Fruit fly (Drosophila melanogaster) whole organism, embryonic: ENCODE data around the gene CG14787.

Source experiments
- Aef1 ChIP-seq: fragments of 200-800 bp; sonication (Bioruptor generic); IDR thresholded peaks from 3 replicates; pipeline ENCODE4 v1.3.6; 2022; ENCODE audit warnings: missing biosample characterization, missing genetic modification characterization
- CG12071 ChIP-seq: fragments of 200-800 bp; sonication (Bioruptor generic); optimal IDR thresholded peaks from 3 replicates; lab custom pipeline; 2018; ENCODE audit warnings: missing biosample characterization, mild to moderate bottlenecking, missing genetic modification characterization
- CG12391 ChIP-seq: fragments of 200-800 bp; sonication (Bioruptor generic); optimal IDR thresholded peaks from 3 replicates; lab custom pipeline; 2018; ENCODE audit warnings: missing biosample characterization, mild to moderate bottlenecking, missing genetic modification characterization, moderate library complexity
- CG13287 ChIP-seq: fragments of 200-800 bp; sonication (Bioruptor generic); IDR thresholded peaks from 2 replicates; pipeline ENCODE4 v1.3.6; 2022; ENCODE audit warnings: missing biosample characterization, missing genetic modification characterization; ENCODE audit not compliant: partially characterized antibody
- CG14014 ChIP-seq: fragments of 200-800 bp; sonication (Bioruptor generic); IDR thresholded peaks from 2 replicates; pipeline ENCODE4 v1.3.6; 2022; ENCODE audit warnings: missing biosample characterization, missing genetic modification characterization
- CG14441 ChIP-seq: fragments of 200-800 bp; sonication (Bioruptor generic); IDR thresholded peaks from 2 replicates; pipeline ENCODE4 v1.3.6; 2022; ENCODE audit warnings: missing biosample characterization, missing genetic modification characterization
- CG15073 ChIP-seq: fragments of 200-800 bp; sonication (Bioruptor generic); optimal IDR thresholded peaks from 2 replicates; lab custom pipeline; 2016; ENCODE audit warnings: missing biosample characterization, missing genetic modification characterization
- CG1529 ChIP-seq: fragments of 200-800 bp; sonication (Bioruptor generic); optimal IDR thresholded peaks from 3 replicates; lab custom pipeline; 2018; ENCODE audit warnings: missing biosample characterization, missing genetic modification characterization
- CG15514 ChIP-seq: fragments of 200-800 bp; sonication (Bioruptor generic); optimal IDR thresholded peaks from 3 replicates; lab custom pipeline; 2017; ENCODE audit warnings: missing biosample characterization, missing genetic modification characterization, mild to moderate bottlenecking, moderate library complexity, missing genetic modification reagents
- CG15696 ChIP-seq: fragments of 200-800 bp; sonication (Bioruptor generic); optimal IDR thresholded peaks from 2 replicates; lab custom pipeline; 2019; ENCODE audit warnings: missing biosample characterization, mild to moderate bottlenecking, missing genetic modification characterization, moderate library complexity
- CG17802 ChIP-seq: fragments of 200-800 bp; sonication (Bioruptor generic); optimal IDR thresholded peaks from 2 replicates; lab custom pipeline; 2018; ENCODE audit warnings: missing biosample characterization, mild to moderate bottlenecking, missing genetic modification characterization, moderate library complexity
- CG1792 ChIP-seq: fragments of 200-800 bp; sonication (Bioruptor generic); optimal IDR thresholded peaks from 2 replicates; lab custom pipeline; 2016; ENCODE audit warnings: missing biosample characterization, missing genetic modification characterization
- CG18262 ChIP-seq: fragments of 200-800 bp; optimal IDR thresholded peaks from 3 replicates; lab custom pipeline; 2019; ENCODE audit warnings: missing biosample characterization, mild to moderate bottlenecking, missing genetic modification characterization, moderate library complexity
- CG2712 ChIP-seq: fragments of 200-800 bp; optimal IDR thresholded peaks from 3 replicates; lab custom pipeline; 2019; ENCODE audit warnings: missing biosample characterization, mild to moderate bottlenecking, missing genetic modification characterization, moderate library complexity
- CG3163 ChIP-seq: fragments of 200-800 bp; sonication (Bioruptor generic); optimal IDR thresholded peaks from 3 replicates; lab custom pipeline; 2016; ENCODE audit warnings: missing biosample characterization, missing genetic modification characterization
- CG32772 ChIP-seq: fragments of 200-800 bp; sonication (Bioruptor generic); IDR thresholded peaks from 2 replicates; pipeline ENCODE4 v1.3.6; 2022; ENCODE audit warnings: missing biosample characterization, missing genetic modification characterization
- CG33213 ChIP-seq: fragments of 200-800 bp; sonication (Bioruptor generic); optimal IDR thresholded peaks from 3 replicates; lab custom pipeline; 2016; ENCODE audit warnings: missing biosample characterization, missing genetic modification characterization
- CG34376 ChIP-seq: fragments of 200-800 bp; sonication (Bioruptor generic); optimal IDR thresholded peaks from 2 replicates; lab custom pipeline; 2018; ENCODE audit warnings: missing biosample characterization, mild to moderate bottlenecking, missing genetic modification characterization
- CG3838 ChIP-seq: fragments of 200-800 bp; sonication (Bioruptor generic); optimal IDR thresholded peaks from 3 replicates; lab custom pipeline; 2016; ENCODE audit warnings: missing biosample characterization, missing genetic modification characterization
- CG5953 ChIP-seq: fragments of 200-800 bp; sonication (Bioruptor generic); IDR thresholded peaks from 2 replicates; pipeline ENCODE4 v1.3.6; 2022; ENCODE audit warnings: missing biosample characterization, missing genetic modification characterization
- CG6254 ChIP-seq: fragments of 200-800 bp; sonication (Bioruptor generic); optimal IDR thresholded peaks from 3 replicates; lab custom pipeline; 2017; ENCODE audit warnings: mild to moderate bottlenecking, missing biosample characterization, missing genetic modification reagents, missing genetic modification characterization
- CG6791 ChIP-seq: fragments of 200-800 bp; sonication (Bioruptor generic); IDR thresholded peaks from 3 replicates; pipeline ENCODE4 v1.3.6; 2022; ENCODE audit warnings: missing biosample characterization, missing genetic modification characterization; ENCODE audit not compliant: partially characterized antibody
- CG6813 ChIP-seq: fragments of 200-800 bp; sonication (Bioruptor generic); optimal IDR thresholded peaks from 2 replicates; lab custom pipeline; 2017; ENCODE audit warnings: missing biosample characterization, missing genetic modification characterization, mild to moderate bottlenecking, moderate library complexity, missing genetic modification reagents
- CG7745 ChIP-seq: fragments of 200-800 bp; sonication (Bioruptor generic); optimal IDR thresholded peaks from 2 replicates; lab custom pipeline; 2018; ENCODE audit warnings: missing biosample characterization, mild to moderate bottlenecking, missing genetic modification characterization, moderate library complexity
- CG8089 ChIP-seq: fragments of 200-800 bp; sonication (Bioruptor generic); optimal IDR thresholded peaks from 3 replicates; lab custom pipeline; 2016; ENCODE audit warnings: missing biosample characterization, missing genetic modification characterization
- CG8765 ChIP-seq: fragments of 200-800 bp; sonication (Bioruptor generic); IDR thresholded peaks from 2 replicates; pipeline ENCODE4 v1.3.6; 2022; ENCODE audit warnings: missing biosample characterization, missing genetic modification characterization
- CG9876 ChIP-seq: fragments of 200-800 bp; sonication (Bioruptor generic); optimal IDR thresholded peaks from 2 replicates; lab custom pipeline; 2016; ENCODE audit warnings: missing biosample characterization, missing genetic modification characterization
- Chrac-16 ChIP-seq: fragments of 200-800 bp; sonication (Bioruptor generic); optimal IDR thresholded peaks from 3 replicates; lab custom pipeline; 2016; ENCODE audit warnings: missing biosample characterization, missing genetic modification characterization
- Dp ChIP-seq: fragments of 200-800 bp; sonication (Bioruptor generic); optimal IDR thresholded peaks from 2 replicates; lab custom pipeline; 2018; ENCODE audit warnings: missing biosample characterization, mild to moderate bottlenecking, missing genetic modification characterization, moderate library complexity
- H15 ChIP-seq: fragments of 200-800 bp; sonication (Bioruptor generic); IDR thresholded peaks from 3 replicates; pipeline ENCODE4 v1.3.6; 2022; ENCODE audit warnings: missing biosample characterization, missing genetic modification characterization
- Hand ChIP-seq: fragments of 200-800 bp; sonication (Bioruptor generic); optimal IDR thresholded peaks from 2 replicates; lab custom pipeline; 2017; ENCODE audit warnings: mild to moderate bottlenecking, missing biosample characterization, missing genetic modification reagents, missing genetic modification characterization
- MBD-R2 ChIP-seq: fragments of 200-800 bp; sonication (Bioruptor generic); IDR thresholded peaks from 2 replicates; pipeline ENCODE4 v1.3.6; 2022; ENCODE audit warnings: missing biosample characterization, missing genetic modification characterization
- Neu2 ChIP-seq: fragments of 200-800 bp; sonication (Bioruptor generic); optimal IDR thresholded peaks from 3 replicates; lab custom pipeline; 2016; ENCODE audit warnings: missing biosample characterization, missing genetic modification characterization, borderline replicate concordance
- Nf-YC ChIP-seq: fragments of 200-800 bp; optimal IDR thresholded peaks from 3 replicates; lab custom pipeline; 2019; ENCODE audit warnings: missing biosample characterization, mild to moderate bottlenecking, missing genetic modification characterization, moderate library complexity
- Pdp1 ChIP-seq, 2 experiments: fragments of 200-800 bp; sonication (Bioruptor generic); optimal IDR thresholded peaks; 3 replicates each; lab custom pipeline; 2016; ENCODE audit warnings: missing biosample characterization in 2 of 2, missing genetic modification characterization in 2 of 2, mild to moderate bottlenecking in 1 of 2, moderate library complexity in 1 of 2
- Ravus ChIP-seq: fragments of 200-800 bp; sonication (Bioruptor generic); IDR thresholded peaks from 2 replicates; pipeline ENCODE4 v1.3.6; 2022; ENCODE audit warnings: missing biosample characterization, missing genetic modification characterization
- Ssrp ChIP-seq: fragments of 200-800 bp; sonication (Bioruptor generic); optimal IDR thresholded peaks from 2 replicates; lab custom pipeline; 2018; ENCODE audit warnings: missing biosample characterization, mild to moderate bottlenecking, missing genetic modification characterization, moderate library complexity
- Usf ChIP-seq: fragments of 200-800 bp; sonication (Bioruptor generic); optimal IDR thresholded peaks from 2 replicates; lab custom pipeline; 2017; ENCODE audit warnings: missing genotype, missing biosample characterization, missing genetic modification characterization
- YL-1 ChIP-seq: fragments of 200-800 bp; sonication (Bioruptor generic); optimal IDR thresholded peaks from 3 replicates; lab custom pipeline; 2017; ENCODE audit warnings: missing biosample characterization, mild to moderate bottlenecking, missing genetic modification characterization
- ab ChIP-seq: fragments of 200-800 bp; sonication (Bioruptor generic); optimal IDR thresholded peaks from 2 replicates; lab custom pipeline; 2016; ENCODE audit warnings: missing biosample characterization, missing genetic modification characterization
- cad ChIP-seq: fragments of >200 bp; optimal IDR thresholded peaks from 2 replicates; lab custom pipeline; 2017; ENCODE audit warnings: missing biosample characterization, missing genetic modification characterization
- dm ChIP-seq: fragments of 200-800 bp; sonication (Bioruptor generic); optimal IDR thresholded peaks from 3 replicates; lab custom pipeline; 2016; ENCODE audit warnings: missing biosample characterization, missing genetic modification characterization
- h ChIP-seq: fragments of >200 bp; optimal IDR thresholded peaks from 2 replicates; lab custom pipeline; 2017
- kah ChIP-seq: fragments of 200-800 bp; sonication (Bioruptor generic); optimal IDR thresholded peaks from 2 replicates; lab custom pipeline; 2018; ENCODE audit warnings: missing biosample characterization, mild to moderate bottlenecking, missing genetic modification characterization
- nerfin-1 ChIP-seq: fragments of 200-800 bp; sonication (Bioruptor generic); optimal IDR thresholded peaks from 3 replicates; lab custom pipeline; 2019; ENCODE audit warnings: missing biosample characterization, mild to moderate bottlenecking, missing genetic modification characterization, moderate library complexity
- odd ChIP-seq: fragments of 200-800 bp; sonication (Bioruptor generic); optimal IDR thresholded peaks from 2 replicates; lab custom pipeline; 2017; ENCODE audit warnings: missing biosample characterization, mild to moderate bottlenecking, missing genetic modification characterization
- run ChIP-seq: fragments of 200-800 bp; sonication (Bioruptor generic); optimal IDR thresholded peaks from 3 replicates; lab custom pipeline; 2018; ENCODE audit warnings: missing biosample characterization, mild to moderate bottlenecking, missing genetic modification characterization
- sens ChIP-seq: fragments of 200-800 bp; sonication (Bioruptor generic); peaks from one replicate; lab custom pipeline; 2016; ENCODE audit warnings: missing biosample characterization, missing genetic modification characterization
- shn ChIP-seq: fragments of 200-800 bp; sonication (Bioruptor generic); optimal IDR thresholded peaks from 3 replicates; lab custom pipeline; 2016; ENCODE audit warnings: missing biosample characterization, missing genetic modification characterization
- sisA ChIP-seq: fragments of 200-800 bp; sonication (Bioruptor generic); IDR thresholded peaks from 2 replicates; pipeline ENCODE4 v1.3.6; 2022; ENCODE audit warnings: missing biosample characterization, missing genetic modification characterization
- unc-4 ChIP-seq: fragments of 200-800 bp; sonication (Bioruptor generic); IDR thresholded peaks from 2 replicates; pipeline ENCODE4 v1.3.6; 2022; ENCODE audit warnings: missing biosample characterization, missing genetic modification characterization; ENCODE audit not compliant: partially characterized antibody
- unpg ChIP-seq: fragments of 200-800 bp; sonication (Bioruptor generic); optimal IDR thresholded peaks from 3 replicates; lab custom pipeline; 2018; ENCODE audit warnings: missing biosample characterization, mild to moderate bottlenecking, missing genetic modification characterization, moderate library complexity

The CG14787 gene

dm6 chrX:1476848-1477247, 15.4 kb upstream of the CG14787 start, which contains the start of the genes Rab27 and mei-38 (continued):
- TF ChIP-seq dm (GFP tag; lab: Kevin White, UChicago) = no peak
- TF ChIP-seq ab (GFP tag; lab: Kevin White, UChicago) = no peak
- TF ChIP-seq YL-1 (GFP tag; lab: Kevin White, UChicago) = no peak
- TF ChIP-seq Ssrp (tag; lab: Kevin White, UChicago) = no peak
- TF ChIP-seq shn (GFP tag; lab: Kevin White, UChicago) = no peak
- TF ChIP-seq run (tag; lab: Kevin White, UChicago) = no peak
- no peak for TF ChIP-seq CG17802
- TF ChIP-seq nerfin-1 (tag; lab: Kevin White, UChicago) = no peak
- no peak for TF ChIP-seq CG15696 (tag; lab: Kevin White, UChicago)
- peak; percentile 80 for TF ChIP-seq CG13287
- TF ChIP-seq CG6254 = no peak
- TF ChIP-seq CG8765 (GFP tag; lab: Robert Waterston, UW) = no peak
- peak; percentile 23 for TF ChIP-seq CG1792
- TF ChIP-seq CG3163 (GFP tag; lab: Kevin White, UChicago) = peak; percentile 13
- TF ChIP-seq CG12391 (tag; lab: Kevin White, UChicago) = no peak
- no peak for TF ChIP-seq H15 (GFP tag; lab: Robert Waterston, UW)
- TF ChIP-seq CG15514 = peak; percentile 62
- TF ChIP-seq Usf (GFP tag; lab: Kevin White, UChicago) = no peak
- TF ChIP-seq Ravus (GFP tag; lab: Robert Waterston, UW) = no peak
- no peak for TF ChIP-seq CG12071 (GFP tag; lab: Kevin White, UChicago)
- TF ChIP-seq unc-4 = peak; percentile 70
- no peak for TF ChIP-seq CG3838 (GFP tag; lab: Kevin White, UChicago)
- TF ChIP-seq CG8089 (GFP tag; lab: Kevin White, UChicago) = no peak
- TF ChIP-seq CG1529 (GFP tag; lab: Kevin White, UChicago) = no peak
- TF ChIP-seq CG33213 (GFP tag; lab: Kevin White, UChicago) = no peak
- no peak for TF ChIP-seq CG15073 (GFP tag; lab: Kevin White, UChicago)
- peak; percentile 54 for TF ChIP-seq CG32772
- TF ChIP-seq Chrac-16 (GFP tag; lab: Kevin White, UChicago) = no peak
- no peak for TF ChIP-seq odd (GFP tag; lab: Kevin White, UChicago)
- TF ChIP-seq sisA (GFP tag; lab: Robert Waterston, UW) = no peak
- TF ChIP-seq CG2712 (tag; lab: Kevin White, UChicago) = no peak
- TF ChIP-seq Aef1 (GFP tag; lab: Robert Waterston, UW) = no peak
- no peak for TF ChIP-seq CG5953
- TF ChIP-seq h (lab: Kevin White, UChicago) = no peak
- TF ChIP-seq Dp (GFP tag; lab: Kevin White, UChicago) = peak; percentile 93
- no peak for TF ChIP-seq CG14441 (GFP tag; lab: Robert Waterston, UW)
- TF ChIP-seq Pdp1 (GFP tag; optimal IDR thresholded peaks at IDR 0.05; lab: Kevin White, UChicago) = peak in 1 of 2 experiments; percentile 28
- TF ChIP-seq CG34376 (GFP tag; lab: Kevin White, UChicago) = no peak
- TF ChIP-seq Nf-YC (tag; lab: Kevin White, UChicago) = no peak
- TF ChIP-seq cad (GFP tag; lab: Kevin White, UChicago) = no peak
- peak; percentile 67 for TF ChIP-seq MBD-R2 (GFP tag; lab: Robert Waterston, UW)
- TF ChIP-seq CG6791 = peak; percentile 74
- TF ChIP-seq kah (GFP tag; lab: Kevin White, UChicago) = no peak
- TF ChIP-seq CG7745 (tag; lab: Kevin White, UChicago) = no peak
- TF ChIP-seq unpg = no peak
- TF ChIP-seq CG6813 = no peak
- no peak for TF ChIP-seq CG9876 (GFP tag; lab: Kevin White, UChicago)
- TF ChIP-seq sens (GFP tag; lab: Kevin White, UChicago) = peak; percentile 65
- no peak for TF ChIP-seq CG18262 (tag; lab: Kevin White, UChicago)
- no peak for TF ChIP-seq Neu2 (GFP tag; lab: Kevin White, UChicago)
- TF ChIP-seq Hand (GFP tag; lab: Kevin White, UChicago) = no peak
- no peak for TF ChIP-seq CG14014
